Worm (Caenorhabditis elegans) whole organism, mixed stage, embryonic: ENCODE results near the gene atf-7.

Source experiments
- M03D4.4 ChIP-seq: sonication (generic microtip); optimal IDR thresholded peaks from 2 replicates; lab custom pipeline; 2017; ENCODE audit warnings: mild to moderate bottlenecking, missing genetic modification characterization, missing compliant biosample characterization
- bed-3 ChIP-seq: fragments of 200-800 bp; sonication (Bioruptor generic); optimal IDR thresholded peaks from 3 replicates; lab custom pipeline; 2018; ENCODE audit warnings: mild to moderate bottlenecking, missing genetic modification characterization, moderate library complexity, missing compliant biosample characterization
- blmp-1 ChIP-seq: fragments of 150-350 bp; optimal IDR thresholded peaks from 2 replicates; lab custom pipeline; 2014; ENCODE audit warnings: missing biosample characterization, missing genetic modification characterization
- ceh-39 ChIP-seq: fragments of 150-350 bp; optimal IDR thresholded peaks from 2 replicates; lab custom pipeline; 2014; ENCODE audit warnings: missing biosample characterization, missing genetic modification characterization
- ceh-43 ChIP-seq: fragments of 200-800 bp; sonication (Bioruptor generic); optimal IDR thresholded peaks from 2 replicates; lab custom pipeline; 2018; ENCODE audit warnings: mild to moderate bottlenecking, missing genetic modification characterization, moderate library complexity, missing compliant biosample characterization
- ces-1 ChIP-seq: fragments of 150-350 bp; optimal IDR thresholded peaks from 2 replicates; lab custom pipeline; 2014; ENCODE audit warnings: missing biosample characterization, missing genetic modification reagents, missing genetic modification characterization
- cnd-1 ChIP-seq: fragments of 200-800 bp; sonication (Bioruptor generic); optimal IDR thresholded peaks from 2 replicates; lab custom pipeline; 2018; ENCODE audit warnings: mild to moderate bottlenecking, missing genetic modification characterization, missing compliant biosample characterization
- elt-1 ChIP-seq: sonication (generic microtip); optimal IDR thresholded peaks from 2 replicates; lab custom pipeline; 2017; ENCODE audit warnings: missing genetic modification characterization, mild to moderate bottlenecking, missing compliant biosample characterization, antibody characterized with exemption, moderate library complexity, borderline replicate concordance; ENCODE audit not compliant: insufficient read depth
- elt-3 ChIP-seq: fragments of 150-350 bp; optimal IDR thresholded peaks from 2 replicates; lab custom pipeline; 2014; ENCODE audit warnings: missing biosample characterization, missing genetic modification characterization
- flh-1 ChIP-seq: fragments of 200-800 bp; sonication (Bioruptor generic); optimal IDR thresholded peaks from 2 replicates; lab custom pipeline; 2018; ENCODE audit warnings: mild to moderate bottlenecking, missing genetic modification characterization, moderate library complexity, missing compliant biosample characterization
- ham-2 ChIP-seq: fragments of 200-800 bp; sonication (Bioruptor generic); optimal IDR thresholded peaks from 2 replicates; lab custom pipeline; 2018; ENCODE audit warnings: mild to moderate bottlenecking, missing genetic modification characterization, missing compliant biosample characterization
- hlh-1 ChIP-seq: fragments of 150-350 bp; optimal IDR thresholded peaks from 2 replicates; lab custom pipeline; 2014; ENCODE audit warnings: missing biosample characterization, missing genetic modification reagents, missing genetic modification characterization
- lin-13 ChIP-seq: fragments of 150-350 bp; optimal IDR thresholded peaks from 2 replicates; lab custom pipeline; 2014; ENCODE audit warnings: missing biosample characterization, missing genetic modification characterization
- lsy-2 ChIP-seq: fragments of 150-350 bp; optimal IDR thresholded peaks from 2 replicates; lab custom pipeline; 2014; ENCODE audit warnings: missing biosample characterization, missing genetic modification characterization
- mab-5 ChIP-seq: fragments of 150-350 bp; optimal IDR thresholded peaks from 2 replicates; lab custom pipeline; 2014; ENCODE audit warnings: missing biosample characterization, missing genetic modification characterization
- mep-1 ChIP-seq: fragments of 150-350 bp; optimal IDR thresholded peaks from 2 replicates; lab custom pipeline; 2017; ENCODE audit warnings: missing biosample characterization, missing genetic modification reagents, missing genetic modification characterization, inconsistent platforms
- mls-2 ChIP-seq: sonication (generic microtip); optimal IDR thresholded peaks from 2 replicates; lab custom pipeline; 2016; ENCODE audit warnings: mild to moderate bottlenecking, missing genetic modification characterization, moderate library complexity, missing compliant biosample characterization
- nhr-2 ChIP-seq: fragments of 150-350 bp; optimal IDR thresholded peaks from 2 replicates; lab custom pipeline; 2014; ENCODE audit warnings: missing biosample characterization, missing genetic modification characterization
- nhr-237 ChIP-seq: fragments of 150-350 bp; optimal IDR thresholded peaks from 2 replicates; lab custom pipeline; 2014; ENCODE audit warnings: missing biosample characterization, missing genetic modification characterization
- nhr-28 ChIP-seq: fragments of 150-350 bp; optimal IDR thresholded peaks from 2 replicates; lab custom pipeline; 2014; ENCODE audit warnings: missing biosample characterization, missing genetic modification characterization
- nhr-76 ChIP-seq: sonication (generic microtip); optimal IDR thresholded peaks from 2 replicates; lab custom pipeline; 2017; ENCODE audit warnings: missing biosample characterization, missing genetic modification characterization
- pha-4 ChIP-seq: fragments of 150-350 bp; optimal IDR thresholded peaks from 2 replicates; lab custom pipeline; 2018; ENCODE audit warnings: missing biosample characterization, missing genetic modification reagents, missing genetic modification characterization
- sem-2 ChIP-seq: fragments of 200-800 bp; sonication (Bioruptor generic); optimal IDR thresholded peaks from 2 replicates; lab custom pipeline; 2018; ENCODE audit warnings: mild to moderate bottlenecking, missing genetic modification characterization, missing compliant biosample characterization
- snpc-4 ChIP-seq: fragments of 150-350 bp; optimal IDR thresholded peaks from 2 replicates; lab custom pipeline; 2014; ENCODE audit warnings: missing biosample characterization, missing genetic modification characterization
- sptf-1 ChIP-seq: sonication (generic microtip); optimal IDR thresholded peaks from 2 replicates; lab custom pipeline; 2017; ENCODE audit warnings: mild to moderate bottlenecking, missing genetic modification characterization, moderate library complexity, missing compliant biosample characterization
- tbx-8 ChIP-seq: fragments of 200-800 bp; sonication (Bioruptor generic); optimal IDR thresholded peaks from 2 replicates; lab custom pipeline; 2018; ENCODE audit warnings: mild to moderate bottlenecking, missing genetic modification characterization, moderate library complexity, missing compliant biosample characterization
- unc-120 ChIP-seq: sonication (generic microtip); optimal IDR thresholded peaks from 2 replicates; lab custom pipeline; 2017; ENCODE audit warnings: missing genetic modification characterization, missing compliant biosample characterization; ENCODE audit not compliant: poor library complexity, severe bottlenecking
- unc-39 ChIP-seq: fragments of 150-350 bp; optimal IDR thresholded peaks from 2 replicates; lab custom pipeline; 2014; ENCODE audit warnings: missing biosample characterization, missing genetic modification characterization
- unc-62 ChIP-seq: fragments of 150-350 bp; optimal IDR thresholded peaks from 2 replicates; lab custom pipeline; 2014; ENCODE audit warnings: missing biosample characterization, missing genetic modification reagents, missing genetic modification characterization
- zip-8 ChIP-seq: fragments of 150-350 bp; optimal IDR thresholded peaks from 2 replicates; lab custom pipeline; 2014; ENCODE audit warnings: missing biosample characterization, missing genetic modification characterization
- ztf-11 ChIP-seq: fragments of 150-350 bp; optimal IDR thresholded peaks from 2 replicates; lab custom pipeline; 2014; ENCODE audit warnings: missing biosample characterization, missing genetic modification characterization

Gene atf-7

ce11 chrIII:4498938-4499337, at the start of gene atf-7, which contains the start of gene C07G2.5:
atf-7 (minus strand) TSS chrIII:4499045.
C07G2.5 (minus strand) TSS chrIII:4499038.
- TF ChIP-seq lin-13 (no peak), nhr-76 (tag; lab: Kevin White, UChicago) (no peak), sem-2 (no peak), nhr-237 (no peak)

ce11 chrIII:4544959-4545358, 46.1 kb upstream of the atf-7 start, which contains the start of gene M88.3:
M88.3 (minus strand) TSS chrIII:4545059.
- TF ChIP-seq sptf-1 (tag; lab: Kevin White, UChicago) (no peak), ces-1 (GFP tag; lab: Kevin White, UChicago) (no peak), ham-2 (GFP tag; lab: Kevin White, UChicago) (no peak), flh-1 (GFP tag; lab: Kevin White, UChicago) (no peak), cnd-1 (tag; lab: Kevin White, UChicago) (no peak), pha-4 (no peak), unc-39 (no peak), nhr-28 (tag; lab: Kevin White, UChicago) (no peak), tbx-8 (GFP tag; lab: Kevin White, UChicago) (no peak), mls-2 (no peak), elt-1 (tag; lab: Kevin White, UChicago) (no peak), M03D4.4 (tag; lab: Kevin White, UChicago) (no peak), sem-2 (no peak), nhr-2 (tag; lab: Kevin White, UChicago) (no peak), ztf-11 (tag; lab: Kevin White, UChicago) (no peak), elt-3 (tag; lab: Kevin White, UChicago) (no peak), nhr-76 (tag; lab: Kevin White, UChicago) (no peak), ceh-43 (GFP tag; lab: Kevin White, UChicago) (no peak), mep-1 (tag; lab: Kevin White, UChicago) (no peak)

ce11 chrIII:4542362-4542931, 43.6 kb upstream of the atf-7 start, which contains the start of the genes mrps-34 and cisd-3.1:
mrps-34 (minus strand) TSS chrIII:4542452.
cisd-3.1 (plus strand) TSS chrIII:4542881.
- TF ChIP-seq hlh-1 (tag; lab: Kevin White, UChicago), result peak; percentile 18
- TF ChIP-seq tbx-8 (GFP tag; lab: Kevin White, UChicago), result no peak
- no peak for TF ChIP-seq snpc-4 (tag; lab: Kevin White, UChicago)
- TF ChIP-seq ces-1 (GFP tag; lab: Kevin White, UChicago), result no peak
- TF ChIP-seq lin-13, result no peak
- peak; percentile 58 for TF ChIP-seq ceh-43 (GFP tag; lab: Kevin White, UChicago)
- peak; percentile 6 for TF ChIP-seq unc-120
- TF ChIP-seq lsy-2, result peak; percentile 47
- TF ChIP-seq M03D4.4 (tag; lab: Kevin White, UChicago), result peak; percentile 57
- TF ChIP-seq ceh-39, result no peak
- TF ChIP-seq sptf-1 (tag; lab: Kevin White, UChicago), result peak; percentile 58
- peak; percentile 12 for TF ChIP-seq cnd-1 (tag; lab: Kevin White, UChicago)
- peak; percentile 16 for TF ChIP-seq mab-5
- TF ChIP-seq blmp-1, result peak; percentile 23
- peak; percentile 26 for TF ChIP-seq mep-1 (tag; lab: Kevin White, UChicago)
- peak; percentile 32 for TF ChIP-seq mls-2

ce11 chrIII:4540604-4541003, 41.8 kb upstream of the atf-7 start, which contains the start of gene ugt-62:
ugt-62 (minus strand) TSS chrIII:4540623.
- TF ChIP-seq nhr-28 (tag; lab: Kevin White, UChicago) (no peak), M03D4.4 (tag; lab: Kevin White, UChicago) (no peak), snpc-4 (tag; lab: Kevin White, UChicago) (no peak), unc-62 (GFP tag; lab: Kevin White, UChicago) (no peak), bed-3 (GFP tag; lab: Kevin White, UChicago) (no peak), ham-2 (GFP tag; lab: Kevin White, UChicago) (no peak), zip-8 (no peak), tbx-8 (GFP tag; lab: Kevin White, UChicago) (no peak), unc-39 (no peak), flh-1 (GFP tag; lab: Kevin White, UChicago) (no peak), blmp-1 (no peak), elt-3 (tag; lab: Kevin White, UChicago) (no peak), unc-120 (no peak), sptf-1 (tag; lab: Kevin White, UChicago) (no peak)

ce11 chrIII:4530968-4531367, 32.1 kb upstream of the atf-7 start:
- no peak for TF ChIP-seq bed-3 (GFP tag; lab: Kevin White, UChicago)
